Worm (Caenorhabditis elegans): ENCODE results near the gene Y54G2A.11.
A peak's percentile ranks its signal among the peaks of the same experiment; 100 is the strongest.
"Not testable (repeated sequence)": the region's sequence is repeated elsewhere in the genome, so short reads cannot be mapped to it uniquely, and the experiment has no call there.

Y54G2A.11 gene

DNA sequence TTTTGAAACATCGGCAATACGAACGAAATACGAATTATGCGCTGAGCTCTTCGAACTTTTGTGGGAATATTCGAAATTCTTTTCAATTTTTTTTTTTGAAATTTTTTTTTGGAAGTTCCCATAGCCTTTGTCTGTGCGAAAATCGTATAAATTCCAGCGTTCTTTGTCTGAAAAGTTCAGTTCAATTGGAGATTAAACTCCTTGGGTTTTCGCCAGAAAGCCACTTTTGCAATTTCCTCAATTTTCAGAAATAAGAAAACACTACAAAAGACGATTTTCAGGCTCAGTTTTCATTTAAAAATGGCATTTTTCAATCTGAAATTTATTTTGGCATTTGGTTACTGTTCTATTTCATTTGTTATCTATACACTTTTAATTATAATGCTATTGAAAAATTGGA lies 12.4 kb downstream of the Y54G2A.11 start, which contains the start of gene Y54G2A.38:
TSS of gene Y54G2A.38 (plus strand) at position 301 of the 400 bp plus-strand sequence.
- TF ChIP-seq Y5F2A.4 (GFP tag; optimal IDR thresholded peaks at IDR 0.05) = no peak
- TF ChIP-seq egl-43 (GFP tag; IDR thresholded peaks at IDR 0.05) = no peak
- no peak for TF ChIP-seq aly-2 (tag; optimal IDR thresholded peaks at IDR 0.05)
- no peak for TF ChIP-seq gei-8 (GFP tag; optimal IDR thresholded peaks at IDR 0.05)
- TF ChIP-seq D1046.2 (GFP tag; IDR thresholded peaks at IDR 0.05) = no peak
- TF ChIP-seq nhr-77 (tag; optimal IDR thresholded peaks at IDR 0.05) = no peak
- no peak for TF ChIP-seq duxl-1 (tag; optimal IDR thresholded peaks at IDR 0.05; ENCODE audit: poor library complexity)
- no peak for TF ChIP-seq vab-7 (GFP tag; IDR thresholded peaks at IDR 0.05)
- TF ChIP-seq spr-3 (GFP tag; optimal IDR thresholded peaks at IDR 0.05) = no peak
- no peak for TF ChIP-seq set-16 (GFP tag; IDR thresholded peaks at IDR 0.05)
- no peak for TF ChIP-seq madf-5 (GFP tag; IDR thresholded peaks at IDR 0.05)
- TF ChIP-seq tra-1 (GFP tag; IDR thresholded peaks at IDR 0.05) = no peak
- TF ChIP-seq pha-4 (GFP tag; IDR thresholded peaks at IDR 0.05) = no peak
- no peak for TF ChIP-seq pha-4 (tag; optimal IDR thresholded peaks at IDR 0.05)
- no peak for TF ChIP-seq nhr-10 (tag; optimal IDR thresholded peaks at IDR 0.05)
- TF ChIP-seq dpl-1 (GFP tag; optimal IDR thresholded peaks at IDR 0.05) = no peak
- TF ChIP-seq daf-12 (tag; optimal IDR thresholded peaks at IDR 0.05) = no peak

DNA sequence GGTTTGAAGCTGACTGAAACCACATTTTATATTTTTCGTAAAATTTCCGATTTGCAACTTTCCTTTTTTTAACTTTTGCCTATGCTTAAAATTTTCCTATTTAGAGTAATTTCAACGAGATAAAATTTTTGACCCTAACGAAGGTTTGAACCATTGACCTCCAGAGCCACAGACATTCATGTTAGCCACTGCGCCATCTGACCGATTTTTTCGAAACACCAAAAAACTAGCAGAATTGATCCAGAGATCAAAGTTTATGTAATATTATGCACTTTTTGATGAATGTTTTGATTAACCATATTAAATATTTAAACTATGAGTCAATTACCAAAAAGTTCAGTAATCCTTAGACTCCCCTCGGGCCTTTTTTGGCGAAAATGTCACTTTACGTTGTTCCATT lies 13.5 kb downstream of the Y54G2A.11 start:
- TF ChIP-seq unc-62 (GFP tag; optimal IDR thresholded peaks at IDR 0.05 in 1 of 2) = peak in 1 of 2 experiments; percentile 66
- TF ChIP-seq unc-62 (tag; optimal IDR thresholded peaks at IDR 0.05) = no peak
- TF ChIP-seq mes-2 (tag; optimal IDR thresholded peaks at IDR 0.05; ENCODE audit: poor library complexity, severe bottlenecking) = no peak
- no peak for TF ChIP-seq daf-12 (tag; optimal IDR thresholded peaks at IDR 0.05)
- TF ChIP-seq nhr-41 (GFP tag; IDR thresholded peaks at IDR 0.05) = no peak
- no peak for TF ChIP-seq tra-1 (GFP tag; IDR thresholded peaks at IDR 0.05)
- peak; percentile 59 for TF ChIP-seq aha-1 (tag)
- TF ChIP-seq daf-19 (GFP tag; conservative IDR thresholded peaks at IDR 0.05) = no peak
- TF ChIP-seq skn-1 (tag; optimal IDR thresholded peaks at IDR 0.05) = no peak
- TF ChIP-seq rbr-2 (tag; optimal IDR thresholded peaks at IDR 0.05) = no peak

DNA sequence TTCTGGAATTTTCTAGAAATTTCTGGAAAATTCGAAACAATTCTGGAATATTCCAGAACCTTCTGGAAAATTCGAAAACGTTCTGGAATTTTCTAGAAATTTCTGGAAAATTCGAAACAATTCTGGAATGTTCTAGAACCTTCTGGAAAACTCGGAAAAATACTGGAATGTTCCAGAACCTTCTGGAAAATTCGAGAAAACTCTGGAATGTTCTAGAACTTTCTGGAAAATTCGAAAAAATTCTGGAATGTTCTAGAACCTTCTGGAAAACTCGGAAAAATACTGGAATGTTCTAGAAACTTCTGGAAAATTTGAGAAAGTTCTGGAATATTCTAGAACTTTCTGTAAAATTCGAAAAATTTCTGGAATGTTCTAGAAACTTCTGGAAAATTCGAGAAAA lies 15.5 kb downstream of the Y54G2A.11 start:
- peak; percentile 54; the same call in 1 of the 2 replicates for TF ChIP-seq lin-1 (GFP tag; IDR thresholded peaks at IDR 0.05)
- 0 out of 2 replicates have a peak, but pooled peaks have one; percentile 56 for TF ChIP-seq D1046.2 (GFP tag; IDR thresholded peaks at IDR 0.05)
- 0 out of 2 replicates have a peak, but pooled peaks have one; percentile 34 for TF ChIP-seq zfp-3 (GFP tag; conservative IDR thresholded peaks at IDR 0.05)
- TF ChIP-seq lin-38 (GFP tag; IDR thresholded peaks at IDR 0.05) = peak; percentile 59
- peak; percentile 57; the same call in 1 of the 2 replicates for TF ChIP-seq egl-43 (GFP tag; IDR thresholded peaks at IDR 0.05)
- 0 out of 4 replicates have a peak, but pooled peaks of 1 of the 2 experiments have one; percentile 21 for TF ChIP-seq madf-5 (GFP tag; IDR thresholded peaks at IDR 0.05)
- peak; percentile 89 for TF ChIP-seq mdt-29 (GFP tag; IDR thresholded peaks at IDR 0.05)
- peak; percentile 59; the same call in 1 of the 2 replicates for TF ChIP-seq saeg-2 (GFP tag; IDR thresholded peaks at IDR 0.05)
- TF ChIP-seq Y105C5A.15 (GFP tag; IDR thresholded peaks at IDR 0.05) = peak; percentile 92
- TF ChIP-seq ctbp-1 (GFP tag; IDR thresholded peaks at IDR 0.05) = peak; percentile 54; the same call in 1 of the 2 replicates

DNA sequence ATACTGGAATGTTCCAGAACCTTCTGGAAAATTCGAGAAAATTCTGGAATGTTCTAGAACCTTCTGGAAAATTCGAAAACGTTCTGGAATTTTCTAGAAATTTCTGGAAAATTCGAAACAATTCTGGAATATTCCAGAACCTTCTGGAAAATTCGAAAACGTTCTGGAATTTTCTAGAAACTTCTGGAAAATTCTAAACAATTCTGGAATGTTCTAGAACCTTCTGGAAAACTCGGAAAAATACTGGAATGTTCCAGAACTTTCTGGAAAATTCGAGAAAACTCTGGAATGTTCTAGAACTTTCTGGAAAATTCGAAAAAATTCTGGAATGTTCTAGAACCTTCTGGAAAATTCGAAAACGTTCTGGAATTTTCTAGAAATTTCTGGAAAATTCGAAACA lies 16.1 kb downstream of the Y54G2A.11 start:
- TF ChIP-seq pha-4 (GFP tag; IDR thresholded peaks at IDR 0.05) (peak; percentile 65), ctbp-1 (GFP tag; IDR thresholded peaks at IDR 0.05) (peak; percentile 64), Y105C5A.15 (GFP tag; IDR thresholded peaks at IDR 0.05) (peak; percentile 79; the same call in 1 of the 2 replicates), madf-5 (GFP tag; IDR thresholded peaks at IDR 0.05) (peak in 1 of 2 experiments; percentile 46; a peak in 1 of 4 replicates), snpc-1.2 (GFP tag; IDR thresholded peaks at IDR 0.05) (0 out of 2 replicates have a peak, but pooled peaks have one; percentile 51), lin-38 (GFP tag; IDR thresholded peaks at IDR 0.05) (peak; percentile 43; the same call in 1 of the 2 replicates), mdt-29 (GFP tag; IDR thresholded peaks at IDR 0.05) (peak; percentile 91)
- not testable (repeated sequence) for TF ChIP-seq pha-4 (tag; optimal IDR thresholded peaks at IDR 0.05)
